Worm (Caenorhabditis elegans) whole organism, young adult: Measurements from ENCODE around the gene C03B1.7.

Experiments used
- B0035.1 ChIP-seq: sonication (generic microtip); optimal IDR thresholded peaks from 2 replicates; lab custom pipeline; 2016; ENCODE audit warnings: missing genetic modification characterization, mild to moderate bottlenecking, missing compliant biosample characterization, missing genotype, missing genetic modification reagents
- B0336.3 ChIP-seq: fragments of 200-800 bp; sonication (Bioruptor generic); IDR thresholded peaks from 2 replicates; pipeline ENCODE4 v1.3.6; 2022; ENCODE audit warnings: missing genetic modification characterization, missing compliant biosample characterization
- C17E4.6 ChIP-seq: fragments of 200-800 bp; sonication (Bioruptor generic); IDR thresholded peaks from 2 replicates; pipeline ENCODE4 v1.3.6; 2022; ENCODE audit warnings: missing genetic modification reagents, missing genetic modification characterization, missing compliant biosample characterization
- F10E7.11 ChIP-seq: sonication (generic microtip); optimal IDR thresholded peaks from 2 replicates; lab custom pipeline; 2017; ENCODE audit warnings: mild to moderate bottlenecking, missing genetic modification characterization, moderate library complexity, missing compliant biosample characterization
- F22D6.2 ChIP-seq: sonication (generic microtip); optimal IDR thresholded peaks from 2 replicates; lab custom pipeline; 2016; ENCODE audit warnings: mild to moderate bottlenecking, missing genetic modification characterization, missing compliant biosample characterization
- F52B5.7 ChIP-seq: sonication (generic microtip); optimal IDR thresholded peaks from 2 replicates; lab custom pipeline; 2016; ENCODE audit warnings: mild to moderate bottlenecking, missing genetic modification characterization, missing compliant biosample characterization
- F57C9.4 ChIP-seq: sonication (generic microtip); optimal IDR thresholded peaks from 2 replicates; lab custom pipeline; 2017; ENCODE audit warnings: mild to moderate bottlenecking, missing genetic modification characterization, missing compliant biosample characterization
- T26A5.8 ChIP-seq: sonication (generic microtip); optimal IDR thresholded peaks from 2 replicates; lab custom pipeline; 2016; ENCODE audit warnings: missing genetic modification characterization, missing compliant biosample characterization
- Y56A3A.18 ChIP-seq: fragments of 200-800 bp; sonication (Bioruptor generic); IDR thresholded peaks from 2 replicates; pipeline ENCODE4 v1.3.6; 2022; ENCODE audit warnings: missing genetic modification reagents, missing genetic modification characterization, missing compliant biosample characterization
- atf-7 ChIP-seq: sonication (generic microtip); optimal IDR thresholded peaks from 2 replicates; lab custom pipeline; 2017; ENCODE audit warnings: mild to moderate bottlenecking, missing genetic modification characterization, missing compliant biosample characterization
- bed-2 ChIP-seq: fragments of 200-800 bp; sonication (Bioruptor generic); IDR thresholded peaks from 2 replicates; pipeline ENCODE4 v1.3.6; 2022; ENCODE audit warnings: missing genetic modification reagents, missing genetic modification characterization, missing compliant biosample characterization
- cebp-1 ChIP-seq, 2 experiments: fragments of 200-800 bp in 1 of 2; sonication (Bioruptor generic) in 1 of 2; sonication (generic microtip) in 1 of 2; IDR thresholded peaks in 1 of 2; optimal IDR thresholded peaks in 1 of 2; 2 replicates each; pipeline versions ENCODE4 v1.3.6 to Lab custom; 2017 to 2022; ENCODE audit warnings: missing compliant biosample characterization in 2 of 2, missing genetic modification characterization in 2 of 2, mild to moderate bottlenecking in 1 of 2, missing genetic modification reagents in 1 of 2, moderate library complexity in 1 of 2
- ceh-79 ChIP-seq: sonication (generic microtip); optimal IDR thresholded peaks from 2 replicates; lab custom pipeline; 2017; ENCODE audit warnings: mild to moderate bottlenecking, missing genetic modification characterization, missing compliant biosample characterization
- die-1 ChIP-seq: sonication (generic microtip); optimal IDR thresholded peaks from 2 replicates; lab custom pipeline; 2016; ENCODE audit warnings: missing genotype, mild to moderate bottlenecking, missing genetic modification characterization, missing compliant biosample characterization
- dox-1 ChIP-seq: fragments of 200-800 bp; sonication (Bioruptor generic); IDR thresholded peaks from 2 replicates; pipeline ENCODE4 v1.3.6; 2022; ENCODE audit warnings: missing genetic modification reagents, missing genetic modification characterization, missing compliant biosample characterization
- egrh-3 ChIP-seq: fragments of 200-800 bp; sonication (Bioruptor generic); IDR thresholded peaks from 2 replicates; pipeline ENCODE4 v1.3.6; 2022; ENCODE audit warnings: missing genetic modification reagents, missing genetic modification characterization, missing compliant biosample characterization
- him-1 ChIP-seq: sonication (generic microtip); optimal IDR thresholded peaks from 2 replicates; lab custom pipeline; 2016; ENCODE audit warnings: missing genotype, missing genetic modification reagents, missing genetic modification characterization, missing compliant biosample characterization
- hlh-12 ChIP-seq: sonication (generic microtip); optimal IDR thresholded peaks from 2 replicates; lab custom pipeline; 2016; ENCODE audit warnings: missing genetic modification characterization, missing compliant biosample characterization
- hmg-20 ChIP-seq: fragments of 200-800 bp; sonication (Bioruptor generic); IDR thresholded peaks from 2 replicates; pipeline ENCODE4 v1.3.6; 2022; ENCODE audit warnings: missing genetic modification reagents, missing genetic modification characterization, missing compliant biosample characterization
- let-607 ChIP-seq, 2 experiments: fragments of 200-800 bp in 1 of 2; sonication (Bioruptor generic) in 1 of 2; sonication (generic microtip) in 1 of 2; optimal IDR thresholded peaks; 2 replicates each; lab custom pipeline; 2016 to 2018; ENCODE audit warnings: mild to moderate bottlenecking in 2 of 2, missing compliant biosample characterization in 2 of 2, missing genetic modification characterization in 2 of 2, moderate library complexity in 2 of 2, missing genotype in 1 of 2
- lin-26 ChIP-seq: fragments of 200-800 bp; sonication (Bioruptor generic); IDR thresholded peaks from 2 replicates; pipeline ENCODE4 v1.3.6; 2022; ENCODE audit warnings: missing genetic modification reagents, missing genetic modification characterization, missing compliant biosample characterization
- lin-54 ChIP-seq: fragments of 200-800 bp; sonication (Bioruptor generic); optimal IDR thresholded peaks from 2 replicates; lab custom pipeline; 2018; ENCODE audit warnings: mild to moderate bottlenecking, missing genetic modification characterization, missing compliant biosample characterization
- madf-8 ChIP-seq: fragments of 200-800 bp; sonication (Bioruptor generic); conservative IDR thresholded peaks from 2 replicates; pipeline ENCODE4 v1.3.6; 2022; ENCODE audit warnings: missing genetic modification reagents, missing genetic modification characterization, missing compliant biosample characterization
- nfyb-1 ChIP-seq: fragments of 200-800 bp; sonication (Bioruptor generic); IDR thresholded peaks from 2 replicates; pipeline ENCODE4 v1.3.6; 2022; ENCODE audit warnings: missing genetic modification reagents, missing genetic modification characterization, missing compliant biosample characterization
- nhr-27 ChIP-seq: fragments of 200-800 bp; sonication (Bioruptor generic); optimal IDR thresholded peaks from 2 replicates; lab custom pipeline; 2018; ENCODE audit warnings: mild to moderate bottlenecking, missing genetic modification characterization, moderate library complexity, missing compliant biosample characterization
- nhr-80 ChIP-seq: sonication (generic microtip); optimal IDR thresholded peaks from 2 replicates; lab custom pipeline; 2016; ENCODE audit warnings: missing genetic modification characterization, missing compliant biosample characterization
- nhr-90 ChIP-seq: sonication (generic microtip); optimal IDR thresholded peaks from 2 replicates; lab custom pipeline; 2016; ENCODE audit warnings: missing genotype, mild to moderate bottlenecking, missing genetic modification characterization, missing compliant biosample characterization
- pha-4 ChIP-seq: fragments of 150-350 bp; sonication (generic microtip); optimal IDR thresholded peaks from 2 replicates; lab custom pipeline; 2014; ENCODE audit warnings: missing biosample characterization, missing genetic modification reagents, missing genetic modification characterization
- rcor-1 ChIP-seq: fragments of 200-800 bp; sonication (Bioruptor generic); IDR thresholded peaks from 2 replicates; pipeline ENCODE4 v1.3.6; 2022; ENCODE audit warnings: missing genetic modification reagents, missing genetic modification characterization, missing compliant biosample characterization
- rec-8 ChIP-seq, 2 experiments: sonication (generic microtip); optimal IDR thresholded peaks; 2 replicates each; lab custom pipeline; 2016; ENCODE audit warnings: mild to moderate bottlenecking in 2 of 2, missing genetic modification characterization in 2 of 2, missing genetic modification reagents in 2 of 2, missing genotype in 2 of 2, missing biosample characterization in 1 of 2, missing compliant biosample characterization in 1 of 2, moderate library complexity in 1 of 2
- rpc-1 ChIP-seq, 2 experiments: fragments of 150-350 bp in 1 of 2; sonication (generic microtip) in 1 of 2; optimal IDR thresholded peaks; 2 replicates each; lab custom pipeline; 2014 to 2018; ENCODE audit warnings: missing biosample characterization in 1 of 2, missing genetic modification characterization in 1 of 2, missing genetic modification reagents in 1 of 2, missing genotype in 1 of 2
- snpc-1.1 ChIP-seq: sonication (generic microtip); optimal IDR thresholded peaks from 2 replicates; lab custom pipeline; 2017; ENCODE audit warnings: missing genetic modification characterization, mild to moderate bottlenecking, missing compliant biosample characterization, antibody characterized with exemption, moderate library complexity, missing genotype, missing genetic modification reagents; ENCODE audit not compliant: insufficient read depth
- snpc-3.4 ChIP-seq: sonication (generic microtip); optimal IDR thresholded peaks from 2 replicates; lab custom pipeline; 2017; ENCODE audit warnings: missing genetic modification characterization, mild to moderate bottlenecking, missing compliant biosample characterization, antibody characterized with exemption, moderate library complexity, missing genotype, missing genetic modification reagents
- zfh-2 ChIP-seq: fragments of 200-800 bp; sonication (Bioruptor generic); conservative IDR thresholded peaks from 2 replicates; pipeline ENCODE4 v1.3.6; 2022; ENCODE audit warnings: missing genetic modification reagents, missing genetic modification characterization, missing compliant biosample characterization
- ztf-22 ChIP-seq: fragments of 200-800 bp; sonication (Bioruptor generic); optimal IDR thresholded peaks from 2 replicates; lab custom pipeline; 2018; ENCODE audit warnings: mild to moderate bottlenecking, missing genetic modification characterization, moderate library complexity, missing compliant biosample characterization
- ztf-6 ChIP-seq: fragments of 200-800 bp; sonication (Bioruptor generic); IDR thresholded peaks from 2 replicates; pipeline ENCODE4 v1.3.6; 2022; ENCODE audit warnings: missing genetic modification reagents, missing genetic modification characterization, missing compliant biosample characterization

C03B1.7 gene

ce11 chrX:6333998-6334397 lies 7.6 kb upstream of the C03B1.7 start, which contains the start of gene col-171:
Gene col-171, plus strand, starts transcription at chrX:6334298.
- TF ChIP-seq snpc-3.4 (tag; lab: Kevin White, UChicago) (no peak), rcor-1 (no peak), cebp-1 (GFP tag; IDR thresholded peaks at IDR 0.05; lab: Robert Waterston, UW) (no peak), cebp-1 (tag; optimal IDR thresholded peaks at IDR 0.05; lab: Kevin White, UChicago) (no peak), Y56A3A.18 (GFP tag; lab: Robert Waterston, UW) (no peak), C17E4.6 (GFP tag; lab: Robert Waterston, UW) (no peak), die-1 (tag; lab: Kevin White, UChicago) (no peak), snpc-1.1 (tag; lab: Kevin White, UChicago) (no peak), F57C9.4 (tag; lab: Kevin White, UChicago) (no peak), lin-54 (GFP tag; lab: Kevin White, UChicago) (no peak), nhr-90 (tag; lab: Kevin White, UChicago) (no peak), dox-1 (GFP tag; lab: Robert Waterston, UW) (no peak), T26A5.8 (tag; lab: Kevin White, UChicago) (no peak), madf-8 (GFP tag; lab: Robert Waterston, UW) (no peak), F10E7.11 (tag; lab: Kevin White, UChicago) (no peak)

- no peak for TF ChIP-seq F52B5.7
- TF ChIP-seq egrh-3 (GFP tag; lab: Robert Waterston, UW), result peak; percentile 58; the same call in 1 of the 2 replicates
- TF ChIP-seq rpc-1 (optimal IDR thresholded peaks at IDR 0.05; lab: Kevin White, UChicago), result no peak
- no peak for TF ChIP-seq rpc-1 (tag; optimal IDR thresholded peaks at IDR 0.05; lab: Kevin White, UChicago)
- TF ChIP-seq lin-26 (GFP tag; lab: Robert Waterston, UW), result 0 out of 2 replicates have a peak, but pooled peaks have one; percentile 20
- peak; percentile 29; the same call in 1 of the 2 replicates for TF ChIP-seq B0336.3 (GFP tag; lab: Robert Waterston, UW)
- peak; percentile 16 for TF ChIP-seq ceh-79 (tag; lab: Kevin White, UChicago)
- TF ChIP-seq zfh-2, result peak; percentile 78
These were observed 7.0 kb upstream of the C03B1.7 start for ce11 chrX:6334602-6335001.

ce11 chrX:6337338-6337737 lies 4.3 kb upstream of the C03B1.7 start:
- no peak for TF ChIP-seq bed-2 (GFP tag; lab: Robert Waterston, UW)
- TF ChIP-seq F22D6.2 (tag; lab: Kevin White, UChicago), result no peak

ce11 chrX:6337951-6338350 lies 3.7 kb upstream of the C03B1.7 start, which contains the start of gene C03B1.13:
Gene C03B1.13, minus strand, starts transcription at chrX:6338051.
- TF ChIP-seq rec-8 (tag; optimal IDR thresholded peaks at IDR 0.05; lab: Kevin White, UChicago), result no peak
- TF ChIP-seq nhr-27, result no peak
- TF ChIP-seq pha-4 (tag; lab: Kevin White, UChicago), result no peak
- no peak for TF ChIP-seq ztf-6 (GFP tag; lab: Robert Waterston, UW)
- TF ChIP-seq, all 124 proteins: peak for 0

- TF ChIP-seq B0035.1 (tag; lab: Kevin White, UChicago) (no peak), him-1 (tag; lab: Kevin White, UChicago) (no peak), nfyb-1 (GFP tag; lab: Robert Waterston, UW) (peak; percentile 42; the same call in 1 of the 2 replicates), ztf-22 (GFP tag; lab: Kevin White, UChicago) (peak; percentile 38), hmg-20 (GFP tag; lab: Robert Waterston, UW) (no peak), nhr-90 (tag; lab: Kevin White, UChicago) (peak; percentile 16), rcor-1 (no peak), nhr-80 (peak; percentile 93), atf-7 (peak; percentile 3), pha-4 (tag; lab: Kevin White, UChicago) (peak; percentile 2), ztf-6 (GFP tag; lab: Robert Waterston, UW) (no peak), let-607 (tag; optimal IDR thresholded peaks at IDR 0.05; lab: Kevin White, UChicago) (peak in 1 of 2 experiments; percentile 9), hlh-12 (no peak)
These were observed 3.2 kb upstream of the C03B1.7 start for ce11 chrX:6338446-6338845.
